Fruit fly (Drosophila melanogaster) whole organism, prepupa: ENCODE measurements around the gene CG14143.

Source experiments
- CG15336 ChIP-seq: fragments of 200-800 bp; sonication (Bioruptor generic); IDR thresholded peaks from 2 replicates; pipeline ENCODE4 v1.3.6; 2022; ENCODE audit warnings: missing biosample characterization, missing genetic modification characterization
- CG31627 ChIP-seq: fragments of 200-800 bp; sonication (Bioruptor generic); optimal IDR thresholded peaks from 3 replicates; lab custom pipeline; 2016; ENCODE audit warnings: missing biosample characterization, missing genetic modification characterization
- CG4318 ChIP-seq: fragments of 200-800 bp; sonication (Bioruptor generic); optimal IDR thresholded peaks from 3 replicates; lab custom pipeline; 2017; ENCODE audit warnings: missing biosample characterization, mild to moderate bottlenecking, missing genetic modification characterization
- CG8119 ChIP-seq: fragments of 200-800 bp; sonication (Bioruptor generic); IDR thresholded peaks from 3 replicates; pipeline ENCODE4 v1.3.6; 2022; ENCODE audit warnings: missing biosample characterization, missing genetic modification characterization
- CG8319 ChIP-seq: fragments of 200-800 bp; sonication (Bioruptor generic); optimal IDR thresholded peaks from 3 replicates; lab custom pipeline; 2016; ENCODE audit warnings: missing biosample characterization, missing genetic modification characterization
- Gug ChIP-seq: fragments of 200-800 bp; sonication (Bioruptor generic); IDR thresholded peaks from 2 replicates; pipeline ENCODE4 v1.3.6; 2022; ENCODE audit warnings: missing biosample characterization, missing genetic modification characterization
- Hr38 ChIP-seq: sonication (Bioruptor generic); optimal IDR thresholded peaks from 2 replicates; lab custom pipeline; 2016; ENCODE audit warnings: missing biosample characterization, missing genetic modification characterization
- Hr4 ChIP-seq: fragments of 200-800 bp; sonication (Bioruptor generic); optimal IDR thresholded peaks from 3 replicates; lab custom pipeline; 2016; ENCODE audit warnings: missing biosample characterization, missing genetic modification characterization
- OdsH ChIP-seq: fragments of 200-800 bp; sonication (Bioruptor generic); optimal IDR thresholded peaks from 3 replicates; lab custom pipeline; 2016; ENCODE audit warnings: missing biosample characterization, missing genetic modification characterization
- fd85E ChIP-seq: fragments of 200-800 bp; sonication (Bioruptor generic); optimal IDR thresholded peaks from 3 replicates; lab custom pipeline; 2016; ENCODE audit warnings: missing biosample characterization, missing genetic modification characterization

dm6 chr3L:11112427-11112826, 22.4 kb upstream of the CG14143 start:
- TF ChIP-seq CG4318 (GFP tag; lab: Kevin White, UChicago) (no peak), CG8119 (GFP tag; lab: Robert Waterston, UW) (no peak), Hr38 (GFP tag; lab: Kevin White, UChicago) (no peak), CG8319 (no peak), CG15336 (GFP tag; lab: Robert Waterston, UW) (no peak), Gug (no peak), fd85E (GFP tag; lab: Kevin White, UChicago) (no peak), CG31627 (GFP tag; lab: Kevin White, UChicago) (no peak), OdsH (GFP tag; lab: Kevin White, UChicago) (no peak), Hr4 (no peak)
